Fruit fly (Drosophila melanogaster): ENCODE results near the gene Obp93a.

DNA sequence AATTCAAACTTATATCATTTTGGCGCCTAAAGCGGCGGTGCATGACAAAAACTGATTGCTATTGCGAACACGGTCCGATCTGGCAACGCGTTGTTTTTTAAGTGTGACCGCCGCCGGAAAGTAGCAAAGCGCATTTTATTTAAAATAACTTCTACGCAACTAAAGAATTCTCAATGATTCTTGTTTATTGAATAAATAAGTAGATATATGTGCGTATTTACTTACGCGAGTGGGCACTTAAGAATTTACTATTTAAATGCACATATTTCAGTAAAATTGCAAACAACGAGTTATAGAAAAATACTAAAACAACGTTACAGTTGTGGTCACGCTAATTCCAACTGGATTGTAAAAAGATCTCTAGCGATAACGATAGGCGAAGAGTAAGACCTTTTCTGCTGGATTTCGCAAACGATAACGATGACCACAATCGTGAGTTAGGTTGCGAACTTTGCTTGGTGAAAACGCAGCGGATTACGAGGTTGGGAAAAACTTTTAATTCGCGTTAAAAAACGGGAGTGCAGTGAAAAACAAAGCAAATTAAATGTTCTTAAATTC lies 26.5 kb upstream of the Obp93a start:
- no peak for TF ChIP-seq Sin3A (optimal IDR thresholded peaks at IDR 0.05)
- TF ChIP-seq ttk (optimal IDR thresholded peaks at IDR 0.05) = no peak
